Worm (Caenorhabditis elegans): Measurements from ENCODE around the gene alp-1.

alp-1 gene

DNA sequence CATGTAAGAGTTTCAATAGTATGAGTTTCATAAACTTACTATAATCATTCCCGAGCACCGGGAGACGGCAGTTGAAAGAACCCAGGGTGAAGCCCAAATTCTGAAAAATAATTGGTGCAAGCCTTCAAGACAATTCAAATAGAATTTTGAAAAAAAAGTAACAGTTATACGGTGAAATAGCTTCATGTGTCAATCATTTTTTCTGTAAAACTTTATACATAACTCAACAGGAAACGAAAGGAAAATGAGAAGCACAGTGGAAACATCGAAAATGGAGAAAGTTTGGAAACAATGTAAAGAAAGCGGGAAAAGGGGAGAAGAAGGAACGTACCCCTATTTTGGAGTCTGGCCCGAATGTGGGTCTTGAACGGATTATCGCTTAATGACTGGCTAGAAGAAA, 20.7 kb downstream of the alp-1 start, which contains the start of gene C09G9.3:
C09G9.3 (minus strand) TSS at position 101 of the 400 bp plus-strand sequence.
- no peak for TF ChIP-seq unc-130 (GFP tag; optimal IDR thresholded peaks at IDR 0.05)
- no peak for TF ChIP-seq zfp-3 (GFP tag; conservative IDR thresholded peaks at IDR 0.05)
- TF ChIP-seq mxl-2 (GFP tag; conservative IDR thresholded peaks at IDR 0.05), result no peak
- no peak for TF ChIP-seq dmd-9 (GFP tag; IDR thresholded peaks at IDR 0.05)
- TF ChIP-seq spr-1 (tag; optimal IDR thresholded peaks at IDR 0.05), result no peak
- no peak for TF ChIP-seq lin-38 (GFP tag; IDR thresholded peaks at IDR 0.05)
- no peak for TF ChIP-seq ZK546.5 (tag; optimal IDR thresholded peaks at IDR 0.05)

DNA sequence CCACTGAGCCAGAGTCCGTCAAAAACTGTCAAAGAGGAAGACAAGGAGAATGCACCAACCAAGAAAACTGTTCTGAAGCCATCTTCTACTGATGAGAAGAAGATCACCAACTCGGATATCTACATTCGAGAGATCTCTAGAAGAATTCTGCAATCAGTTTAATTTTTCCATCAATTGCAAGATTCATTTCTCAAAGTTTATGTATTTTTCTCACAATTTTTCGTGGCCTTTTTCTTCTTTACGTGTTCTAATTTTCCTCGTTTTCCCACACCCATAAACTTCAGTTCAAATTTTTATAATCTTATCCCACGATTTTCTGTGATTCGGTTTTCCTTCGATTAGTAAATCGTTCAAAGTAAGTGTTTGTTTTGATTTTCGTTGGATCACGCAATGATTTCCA, 21.6 kb downstream of the alp-1 start, which contains the start of gene hdl-2:
hdl-2 (plus strand) TSS at position 301 of the 400 bp plus-strand sequence.
- TF ChIP-seq F44E2.7 (GFP tag; IDR thresholded peaks at IDR 0.05) (no peak), unc-62 (GFP tag; optimal IDR thresholded peaks at IDR 0.05 in 1 of 2) (peak in 1 of 2 experiments; percentile 23), unc-62 (tag; optimal IDR thresholded peaks at IDR 0.05) (no peak)

DNA sequence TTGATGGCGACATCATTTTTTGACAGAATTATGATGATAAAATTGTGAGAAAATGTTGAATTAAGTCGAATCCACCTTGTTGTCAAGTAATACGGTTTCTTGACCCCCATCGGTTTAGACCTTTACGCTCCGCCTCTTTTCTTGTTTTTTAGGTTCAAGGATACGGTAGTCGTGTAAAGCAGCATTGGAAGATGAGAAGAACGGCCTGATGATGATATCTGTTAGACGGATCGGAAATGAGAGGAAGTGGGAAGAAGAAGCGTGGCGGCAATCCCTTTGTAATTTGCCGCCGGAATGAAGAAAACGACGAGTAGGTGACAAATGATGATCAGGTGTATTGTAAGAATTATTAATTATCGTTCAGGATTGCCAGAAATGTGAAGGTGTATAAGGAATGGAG, 27.5 kb downstream of the alp-1 start, which contains the start of gene npax-4:
npax-4 (minus strand) TSS at position 101 of the 400 bp plus-strand sequence.
- TF ChIP-seq lin-29 (GFP tag; IDR thresholded peaks at IDR 0.05) (no peak), nhr-25 (tag; optimal IDR thresholded peaks at IDR 0.05; ENCODE audit: borderline replicate concordance, insufficient read depth) (no peak), dmd-9 (GFP tag; IDR thresholded peaks at IDR 0.05) (no peak), attf-4 (tag; optimal IDR thresholded peaks at IDR 0.05) (no peak), nhr-237 (tag; optimal IDR thresholded peaks at IDR 0.05) (no peak)

DNA sequence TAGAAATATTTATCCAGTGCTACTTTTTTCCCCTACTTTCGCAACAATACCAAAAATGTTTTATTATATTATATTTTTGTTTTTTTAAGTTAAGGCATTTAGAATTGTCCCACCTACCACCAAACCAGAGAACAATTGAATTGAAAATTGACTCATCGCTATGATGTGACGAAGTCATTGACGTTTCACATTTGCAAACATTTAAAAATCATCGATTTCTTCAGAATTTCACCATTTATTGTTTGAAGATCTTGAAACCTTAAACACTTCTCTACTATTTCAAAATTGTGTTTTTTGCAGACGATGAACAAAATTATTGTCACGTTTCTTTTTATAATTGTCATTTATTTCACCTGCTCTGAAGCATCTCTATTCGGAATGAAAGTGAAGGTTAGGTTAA, 28.9 kb downstream of the alp-1 start, which contains the start of gene C09G9.8:
C09G9.8 (plus strand) TSS at position 301 of the 400 bp plus-strand sequence.
- TF ChIP-seq ceh-28 (tag; optimal IDR thresholded peaks at IDR 0.05), result no peak

DNA sequence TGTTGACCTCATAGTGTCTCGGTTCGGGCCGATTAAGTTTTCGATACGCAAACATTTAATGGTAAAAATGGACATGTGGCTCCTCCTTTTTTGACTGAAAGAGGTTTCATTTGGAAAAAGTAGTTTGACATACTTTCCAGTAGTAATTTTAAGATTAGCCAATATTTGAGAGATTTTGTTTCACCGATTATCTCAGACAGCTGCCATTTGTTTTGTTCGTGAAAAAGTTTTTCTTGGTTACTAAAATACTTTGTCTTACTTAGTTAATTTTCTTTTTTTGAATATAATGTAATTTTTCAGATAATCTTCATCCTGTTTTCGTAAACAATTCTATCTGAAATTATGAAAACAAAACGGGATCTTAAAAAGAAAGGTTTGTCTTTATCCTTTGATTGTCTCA, 33.9 kb downstream of the alp-1 start, which contains the start of gene C09G9.5:
C09G9.5 (plus strand) TSS at position 301 of the 400 bp plus-strand sequence.
- TF ChIP-seq daf-19 (GFP tag; conservative IDR thresholded peaks at IDR 0.05), result no peak

DNA sequence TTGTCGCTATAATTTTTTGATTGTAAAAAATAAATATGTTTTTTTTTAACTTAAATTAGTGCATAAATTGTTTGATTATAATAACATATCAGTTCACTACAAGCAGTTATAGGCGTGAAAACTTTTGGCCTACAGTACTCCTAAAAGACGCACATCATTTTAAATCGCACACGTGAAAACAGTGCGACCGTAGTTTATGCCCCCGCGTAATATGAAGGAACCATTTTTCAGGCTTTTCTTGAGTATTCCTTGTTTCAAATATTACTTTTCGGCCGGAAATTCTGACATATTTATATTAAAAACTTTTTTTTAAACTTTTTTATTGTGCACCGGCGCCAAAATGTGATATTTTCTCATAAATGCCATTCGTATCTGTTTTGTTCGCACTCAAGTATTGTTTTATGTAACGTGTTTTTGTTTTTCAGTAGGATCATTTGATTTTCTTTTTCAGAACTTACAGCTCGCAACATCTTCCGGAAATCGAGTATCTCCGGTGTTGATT, 36.3 kb downstream of the alp-1 start, which contains the start of gene oma-1:
oma-1 (plus strand) TSS at position 452 of the 502 bp plus-strand sequence.
- no peak; the same call in 1 of the 2 replicates for TF ChIP-seq snpc-1.2 (GFP tag; IDR thresholded peaks at IDR 0.05)
- TF ChIP-seq unc-62 (GFP tag; optimal IDR thresholded peaks at IDR 0.05 in 1 of 2), result peak in 1 of 2 experiments; percentile 42
- no peak for TF ChIP-seq unc-62 (tag; optimal IDR thresholded peaks at IDR 0.05)
- peak; percentile 70 for TF ChIP-seq unc-130 (GFP tag; optimal IDR thresholded peaks at IDR 0.05)
- TF ChIP-seq lsy-2 (tag; optimal IDR thresholded peaks at IDR 0.05), result no peak
- TF ChIP-seq F49E8.2 (tag; optimal IDR thresholded peaks at IDR 0.05; ENCODE audit: borderline replicate concordance), result peak; percentile 52

DNA sequence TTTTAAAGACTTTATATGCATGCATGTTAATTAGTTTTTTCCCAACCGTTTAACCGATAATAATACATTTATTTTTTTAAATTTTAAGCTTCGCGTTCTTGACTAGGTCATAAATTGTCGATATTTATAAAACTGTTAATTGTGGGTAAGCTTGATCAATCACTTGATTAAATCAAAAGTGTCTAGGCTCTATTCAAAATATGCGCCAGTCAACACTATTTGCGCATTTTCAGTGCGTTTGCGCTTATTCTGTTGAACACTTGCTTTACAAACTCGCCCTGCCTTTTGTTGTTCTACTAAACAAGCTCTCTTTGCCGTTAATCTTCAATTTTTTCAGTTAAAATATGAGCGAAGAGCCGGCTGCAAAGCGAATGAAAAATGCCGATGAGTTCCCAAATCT, 38.8 kb downstream of the alp-1 start, which contains the start of gene spr-2:
spr-2 (plus strand) TSS at position 332 of the 400 bp plus-strand sequence.
- TF ChIP-seq lin-38 (GFP tag; IDR thresholded peaks at IDR 0.05) (peak; percentile 75), mep-1 (tag; optimal IDR thresholded peaks at IDR 0.05) (peak; percentile 79), nhr-28 (tag; optimal IDR thresholded peaks at IDR 0.05) (peak; percentile 38), nhr-42 (GFP tag; IDR thresholded peaks at IDR 0.05) (no peak), nhr-10 (tag; optimal IDR thresholded peaks at IDR 0.05) (no peak), hmg-1.1 (GFP tag; IDR thresholded peaks at IDR 0.05) (peak; percentile 66; the same call in 1 of the 2 replicates), zag-1 (tag; optimal IDR thresholded peaks at IDR 0.05) (no peak), ztf-7 (tag; optimal IDR thresholded peaks at IDR 0.05) (peak; percentile 62), ceh-28 (tag; optimal IDR thresholded peaks at IDR 0.05) (no peak), spr-1 (tag; optimal IDR thresholded peaks at IDR 0.05) (peak; percentile 33), pqm-1 (tag; optimal IDR thresholded peaks at IDR 0.05) (peak; percentile 1), ctbp-1 (GFP tag; IDR thresholded peaks at IDR 0.05) (no peak), dmd-6 (GFP tag; IDR thresholded peaks at IDR 0.05) (0 out of 2 replicates have a peak, but pooled peaks have one; percentile 27), hlh-30 (tag; optimal IDR thresholded peaks at IDR 0.05; ENCODE audit: insufficient read depth) (peak; percentile 70), nhr-11 (tag; optimal IDR thresholded peaks at IDR 0.05) (peak; percentile 65), hlh-11 (tag; optimal IDR thresholded peaks at IDR 0.05) (no peak), duxl-1 (tag; optimal IDR thresholded peaks at IDR 0.05; ENCODE audit: poor library complexity) (peak; percentile 35), madf-5 (GFP tag; IDR thresholded peaks at IDR 0.05) (no peak), zfp-2 (tag; optimal IDR thresholded peaks at IDR 0.05) (no peak), Y48G9A.11 (GFP tag; IDR thresholded peaks at IDR 0.05) (no peak), pha-4 (GFP tag; IDR thresholded peaks at IDR 0.05) (0 out of 2 replicates have a peak, but pooled peaks have one; percentile 35), pha-4 (tag; optimal IDR thresholded peaks at IDR 0.05) (peak; percentile 61)

All from whole organism, L4 larva.